Fruit fly (Drosophila melanogaster): ENCODE measurements around the gene CG13288.
A peak's percentile ranks its signal among the peaks of the same experiment; 100 is the strongest.

The CG13288 gene

dm6 chr3L:5869614-5870204 is 37.5 kb upstream of the CG13288 start (continued):
- TF ChIP-seq CG18599 (GFP tag; optimal IDR thresholded peaks at IDR 0.05) (peak; percentile 45), BtbVII (GFP tag; optimal IDR thresholded peaks at IDR 0.05) (peak; percentile 35), CG4820 (GFP tag; optimal IDR thresholded peaks at IDR 0.05) (peak; percentile 64), Hr78 (GFP tag; optimal IDR thresholded peaks at IDR 0.05) (no peak), danr (GFP tag; IDR thresholded peaks at IDR 0.05) (0 out of 2 replicates have a peak, but pooled peaks have one; percentile 12), CG15601 (tag; optimal IDR thresholded peaks at IDR 0.05) (peak; percentile 62), Camta (GFP tag; optimal IDR thresholded peaks at IDR 0.05) (peak; percentile 79), CG6854 (GFP tag; optimal IDR thresholded peaks at IDR 0.05) (no peak), CG7372 (GFP tag; IDR thresholded peaks at IDR 0.05) (peak; percentile 75), Dip2 (GFP tag; IDR thresholded peaks at IDR 0.05) (peak; percentile 99), jing (GFP tag; optimal IDR thresholded peaks at IDR 0.05) (peak; percentile 7), kni (GFP tag; optimal IDR thresholded peaks at IDR 0.05) (peak; percentile 9), exex (tag; optimal IDR thresholded peaks at IDR 0.05) (no peak), CG15514 (GFP tag; optimal IDR thresholded peaks at IDR 0.05) (peak; percentile 65), CG33213 (GFP tag; optimal IDR thresholded peaks at IDR 0.05) (peak; percentile 92), CrebB (tag; optimal IDR thresholded peaks at IDR 0.05) (no peak), CG1602 (GFP tag; optimal IDR thresholded peaks at IDR 0.05) (peak; percentile 46), MESR4 (GFP tag; optimal IDR thresholded peaks at IDR 0.05) (no peak), en (GFP tag; optimal IDR thresholded peaks at IDR 0.05) (no peak), dimm (GFP tag; IDR thresholded peaks at IDR 0.05) (no peak), Neu2 (GFP tag; optimal IDR thresholded peaks at IDR 0.05; ENCODE audit: borderline replicate concordance) (no peak), Opbp (GFP tag; IDR thresholded peaks at IDR 0.05; ENCODE audit: partially characterized antibody) (peak; percentile 72; the same call in 2 of the 3 replicates), Side (GFP tag; optimal IDR thresholded peaks at IDR 0.05) (no peak), CG7786 (GFP tag; optimal IDR thresholded peaks at IDR 0.05) (no peak), CG2120 (GFP tag; optimal IDR thresholded peaks at IDR 0.05) (no peak), HLH4C (GFP tag; IDR thresholded peaks at IDR 0.05; ENCODE audit: partially characterized antibody) (no peak), tio (GFP tag; optimal IDR thresholded peaks at IDR 0.05) (peak; percentile 15), CG12236 (GFP tag; optimal IDR thresholded peaks at IDR 0.05) (no peak), vfl (GFP tag; optimal IDR thresholded peaks at IDR 0.05) (no peak), dmrt11E (tag; optimal IDR thresholded peaks at IDR 0.05) (peak; percentile 54), Sox102F (GFP tag; optimal IDR thresholded peaks at IDR 0.05) (peak; percentile 61), CG13775 (GFP tag; optimal IDR thresholded peaks at IDR 0.05) (peak; percentile 1), CG3847 (GFP tag; IDR thresholded peaks at IDR 0.05) (peak; percentile 72), BEAF-32 (GFP tag; optimal IDR thresholded peaks at IDR 0.05) (no peak), NfI (GFP tag; optimal IDR thresholded peaks at IDR 0.05) (peak; percentile 69), Six4 (GFP tag; optimal IDR thresholded peaks at IDR 0.05) (peak; percentile 50), pan (optimal IDR thresholded peaks at IDR 0.05) (no peak), pan (GFP tag; optimal IDR thresholded peaks at IDR 0.05 in 1 of 2, IDR thresholded peaks at IDR 0.05 in 1 of 2) (peak in 1 of 2 experiments; percentile 75), fd102C (GFP tag; optimal IDR thresholded peaks at IDR 0.05) (peak; percentile 23), ind (GFP tag; optimal IDR thresholded peaks at IDR 0.05) (peak; percentile 80), btn (GFP tag; optimal IDR thresholded peaks at IDR 0.05) (peak; percentile 31), so (GFP tag; IDR thresholded peaks at IDR 0.05) (peak; percentile 51; the same call in 1 of the 3 replicates), Kr (GFP tag; optimal IDR thresholded peaks at IDR 0.05) (no peak), bowl (GFP tag; IDR thresholded peaks at IDR 0.05) (no peak), CG30403 (GFP tag; optimal IDR thresholded peaks at IDR 0.05) (peak; percentile 56), CG6654 (GFP tag; optimal IDR thresholded peaks at IDR 0.05) (peak; percentile 23), nau (GFP tag; optimal IDR thresholded peaks at IDR 0.05) (no peak), B-H1 (GFP tag; IDR thresholded peaks at IDR 0.05) (peak; percentile 24; the same call in 1 of the 3 replicates), pb (GFP tag; optimal IDR thresholded peaks at IDR 0.05) (peak; percentile 63), CG3838 (GFP tag; optimal IDR thresholded peaks at IDR 0.05) (no peak)
